Worm (Caenorhabditis elegans): ENCODE data around the gene E02A10.4.
A peak's percentile ranks its signal among the peaks of the same experiment; 100 is the strongest.

The E02A10.4 gene

DNA sequence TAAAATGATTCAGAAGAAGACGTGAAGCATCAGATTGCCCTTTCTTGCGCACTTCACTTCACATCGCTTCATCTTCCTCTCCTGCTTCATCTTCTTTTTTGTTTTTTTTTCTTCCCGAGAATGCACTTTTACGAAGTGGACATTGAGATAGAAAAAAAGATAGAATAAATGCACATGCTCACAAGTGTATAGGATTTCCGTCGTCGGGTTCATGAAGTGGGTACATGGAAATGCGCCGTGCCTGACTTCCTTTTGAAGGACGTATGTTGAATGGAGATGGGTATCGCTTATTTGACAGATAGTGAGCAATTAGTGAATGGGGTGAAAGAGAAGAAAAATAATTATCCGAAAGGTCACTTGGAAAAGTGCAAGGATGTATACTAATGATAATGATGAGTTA, 37.6 kb downstream of the E02A10.4 start (continued):
- no peak for TF ChIP-seq nhr-77 (tag; optimal IDR thresholded peaks at IDR 0.05)
- no peak for TF ChIP-seq C04F5.9 (tag; optimal IDR thresholded peaks at IDR 0.05)
- TF ChIP-seq tlp-1 (tag; optimal IDR thresholded peaks at IDR 0.05) = no peak
- TF ChIP-seq F16B12.6 (tag; optimal IDR thresholded peaks at IDR 0.05) = no peak
- TF ChIP-seq aha-1 (tag; optimal IDR thresholded peaks at IDR 0.05) = no peak
- TF ChIP-seq fkh-4 (tag; optimal IDR thresholded peaks at IDR 0.05; ENCODE audit: borderline replicate concordance) = no peak
- no peak for TF ChIP-seq rnt-1 (tag; optimal IDR thresholded peaks at IDR 0.05)
- TF ChIP-seq lir-3 (tag; optimal IDR thresholded peaks at IDR 0.05; ENCODE audit: poor library complexity) = no peak
- TF ChIP-seq nhr-237 (tag; optimal IDR thresholded peaks at IDR 0.05) = no peak
- no peak for TF ChIP-seq elt-3 (tag; optimal IDR thresholded peaks at IDR 0.05)
- no peak for TF ChIP-seq pax-3 (tag; optimal IDR thresholded peaks at IDR 0.05)
- TF ChIP-seq blmp-1 (tag; optimal IDR thresholded peaks at IDR 0.05) = peak; percentile 6
- no peak for TF ChIP-seq egl-27 (tag; optimal IDR thresholded peaks at IDR 0.05)
- peak in 1 of 2 experiments; percentile 33 for TF ChIP-seq lsy-2 (tag; optimal IDR thresholded peaks at IDR 0.05)
- no peak for TF ChIP-seq alr-1 (tag; optimal IDR thresholded peaks at IDR 0.05; ENCODE audit: borderline replicate concordance)
- TF ChIP-seq nhr-28 (tag; optimal IDR thresholded peaks at IDR 0.05) = no peak
- TF ChIP-seq nhr-71 (tag; optimal IDR thresholded peaks at IDR 0.05) = peak; percentile 40
- TF ChIP-seq unc-86 (tag; optimal IDR thresholded peaks at IDR 0.05) = peak; percentile 70
- no peak for TF ChIP-seq Y116A8C.19 (tag; optimal IDR thresholded peaks at IDR 0.05; ENCODE audit: borderline replicate concordance)
- no peak for TF ChIP-seq ceh-90 (tag; optimal IDR thresholded peaks at IDR 0.05)
- TF ChIP-seq xbp-1 (tag; optimal IDR thresholded peaks at IDR 0.05) = no peak
- TF ChIP-seq unc-62 (GFP tag; optimal IDR thresholded peaks at IDR 0.05) = no peak
- TF ChIP-seq lin-15B (tag; optimal IDR thresholded peaks at IDR 0.05) = no peak
- TF ChIP-seq ets-5 (GFP tag; IDR thresholded peaks at IDR 0.05) = no peak
- no peak for TF ChIP-seq jun-1 (tag; optimal IDR thresholded peaks at IDR 0.05)
- TF ChIP-seq ztf-11 (tag; optimal IDR thresholded peaks at IDR 0.05) = no peak
- no peak for TF ChIP-seq pqm-1 (tag; optimal IDR thresholded peaks at IDR 0.05)
- TF ChIP-seq egl-13 (tag; optimal IDR thresholded peaks at IDR 0.05) = peak; percentile 62
- no peak for TF ChIP-seq nhr-76 (tag; optimal IDR thresholded peaks at IDR 0.05)
- peak in 1 of 3 experiments; percentile 25 for TF ChIP-seq ceh-82 (tag; optimal IDR thresholded peaks at IDR 0.05)
- TF ChIP-seq sptf-1 (tag; optimal IDR thresholded peaks at IDR 0.05) = no peak
- peak; percentile 44 for TF ChIP-seq nhr-47 (tag; optimal IDR thresholded peaks at IDR 0.05)
- no peak for TF ChIP-seq snu-23 (GFP tag; optimal IDR thresholded peaks at IDR 0.05)
- peak; percentile 94 for TF ChIP-seq fkh-10 (GFP tag; optimal IDR thresholded peaks at IDR 0.05)
- TF ChIP-seq mab-9 (GFP tag; IDR thresholded peaks at IDR 0.05) = no peak
- TF ChIP-seq mdl-1 (tag; optimal IDR thresholded peaks at IDR 0.05) = no peak
- TF ChIP-seq snpc-4 (tag; optimal IDR thresholded peaks at IDR 0.05) = no peak
- TF ChIP-seq ama-1 (optimal IDR thresholded peaks at IDR 0.05) = no peak
- TF ChIP-seq nhr-90 (tag; optimal IDR thresholded peaks at IDR 0.05; ENCODE audit: poor library complexity) = no peak
- no peak for TF ChIP-seq unc-98 (GFP tag; IDR thresholded peaks at IDR 0.05)
- no peak for TF ChIP-seq mef-2 (tag; optimal IDR thresholded peaks at IDR 0.05)
- TF ChIP-seq grh-1 (GFP tag; IDR thresholded peaks at IDR 0.05) = no peak
- no peak for TF ChIP-seq lin-39 (tag; optimal IDR thresholded peaks at IDR 0.05)
- no peak for TF ChIP-seq efl-1 (optimal IDR thresholded peaks at IDR 0.05)
- peak in 1 of 2 experiments; percentile 87 for TF ChIP-seq efl-1 (GFP tag; optimal IDR thresholded peaks at IDR 0.05 in 1 of 2)
- no peak for TF ChIP-seq aly-2 (tag; optimal IDR thresholded peaks at IDR 0.05)
- no peak for TF ChIP-seq nhr-84 (tag; optimal IDR thresholded peaks at IDR 0.05)
- peak; percentile 18 for TF ChIP-seq swsn-7 (tag; optimal IDR thresholded peaks at IDR 0.05)

Data from whole organism, L1 larva.